Fruit fly (Drosophila melanogaster) whole organism, prepupa: Measurements from ENCODE around the gene bou.

Experiments used
- Blimp-1 ChIP-seq: fragments of 200-800 bp; sonication (Bioruptor generic); optimal IDR thresholded peaks from 3 replicates; lab custom pipeline; 2017; ENCODE audit warnings: missing biosample characterization, missing genetic modification characterization, mild to moderate bottlenecking, moderate library complexity, missing genetic modification reagents
- CG10631 ChIP-seq: fragments of 200-800 bp; sonication (Bioruptor generic); optimal IDR thresholded peaks from 2 replicates; lab custom pipeline; 2016; ENCODE audit warnings: missing biosample characterization, missing genetic modification characterization
- CG10669 ChIP-seq: fragments of 200-800 bp; sonication (Bioruptor generic); optimal IDR thresholded peaks from 3 replicates; lab custom pipeline; 2018; ENCODE audit warnings: missing biosample characterization, mild to moderate bottlenecking, missing genetic modification characterization, moderate library complexity
- CG11902 ChIP-seq: fragments of 200-800 bp; sonication (Bioruptor generic); optimal IDR thresholded peaks from 3 replicates; lab custom pipeline; 2016; ENCODE audit warnings: missing biosample characterization, missing genetic modification characterization
- CG15336 ChIP-seq: fragments of 200-800 bp; sonication (Bioruptor generic); IDR thresholded peaks from 2 replicates; pipeline ENCODE4 v1.3.6; 2022; ENCODE audit warnings: missing biosample characterization, missing genetic modification characterization
- CG16779 ChIP-seq: fragments of 200-800 bp; sonication (Bioruptor generic); optimal IDR thresholded peaks from 3 replicates; lab custom pipeline; 2017; ENCODE audit warnings: missing biosample characterization, mild to moderate bottlenecking, missing genetic modification characterization
- CG3032 ChIP-seq: fragments of 200-800 bp; optimal IDR thresholded peaks from 2 replicates; lab custom pipeline; 2019; ENCODE audit warnings: missing biosample characterization, mild to moderate bottlenecking, missing genetic modification characterization, moderate library complexity
- CG31627 ChIP-seq: fragments of 200-800 bp; sonication (Bioruptor generic); optimal IDR thresholded peaks from 3 replicates; lab custom pipeline; 2016; ENCODE audit warnings: missing biosample characterization, missing genetic modification characterization
- CG32006 ChIP-seq: fragments of 200-800 bp; sonication (Bioruptor generic); optimal IDR thresholded peaks from 3 replicates; lab custom pipeline; 2017; ENCODE audit warnings: missing biosample characterization, mild to moderate bottlenecking, missing genetic modification characterization
- CG34406 ChIP-seq: fragments of 200-800 bp; sonication (Bioruptor generic); optimal IDR thresholded peaks from 3 replicates; lab custom pipeline; 2016; ENCODE audit warnings: missing biosample characterization, missing genetic modification characterization
- CG6163 ChIP-seq: fragments of 200-800 bp; sonication (Bioruptor generic); IDR thresholded peaks from 3 replicates; pipeline ENCODE4 v1.3.6; 2022; ENCODE audit warnings: missing biosample characterization, missing genetic modification characterization
- CG6792 ChIP-seq: fragments of 200-800 bp; sonication (Bioruptor generic); optimal IDR thresholded peaks from 3 replicates; lab custom pipeline; 2016; ENCODE audit warnings: missing biosample characterization, missing genetic modification characterization
- CG6808 ChIP-seq: fragments of 200-800 bp; sonication (Bioruptor generic); optimal IDR thresholded peaks from 3 replicates; lab custom pipeline; 2017; ENCODE audit warnings: missing biosample characterization, missing genetic modification characterization, mild to moderate bottlenecking, moderate library complexity, missing genetic modification reagents
- CG8119 ChIP-seq: fragments of 200-800 bp; sonication (Bioruptor generic); IDR thresholded peaks from 3 replicates; pipeline ENCODE4 v1.3.6; 2022; ENCODE audit warnings: missing biosample characterization, missing genetic modification characterization
- CG8319 ChIP-seq: fragments of 200-800 bp; sonication (Bioruptor generic); optimal IDR thresholded peaks from 3 replicates; lab custom pipeline; 2016; ENCODE audit warnings: missing biosample characterization, missing genetic modification characterization
- CG8632 ChIP-seq: fragments of 200-800 bp; sonication (Bioruptor generic); optimal IDR thresholded peaks from 3 replicates; lab custom pipeline; 2016; ENCODE audit warnings: missing biosample characterization, missing genetic modification characterization
- CG9139 ChIP-seq: fragments of 200-800 bp; sonication (Bioruptor generic); optimal IDR thresholded peaks from 3 replicates; lab custom pipeline; 2017; ENCODE audit warnings: missing biosample characterization, mild to moderate bottlenecking, missing genetic modification characterization
- Eip75B ChIP-seq: fragments of 200-800 bp; sonication (Bioruptor generic); optimal IDR thresholded peaks from 3 replicates; lab custom pipeline; 2016; ENCODE audit warnings: missing biosample characterization, missing genetic modification characterization
- Eip78C ChIP-seq: fragments of 200-800 bp; sonication (Bioruptor generic); peaks from one replicate; lab custom pipeline; 2016; ENCODE audit warnings: missing biosample characterization, missing genetic modification characterization
- Ets21C ChIP-seq: fragments of 200-800 bp; sonication (Bioruptor generic); optimal IDR thresholded peaks from 3 replicates; lab custom pipeline; 2016; ENCODE audit warnings: missing biosample characterization, missing genetic modification characterization
- Gug ChIP-seq: fragments of 200-800 bp; sonication (Bioruptor generic); IDR thresholded peaks from 2 replicates; pipeline ENCODE4 v1.3.6; 2022; ENCODE audit warnings: missing biosample characterization, missing genetic modification characterization
- Hr38 ChIP-seq: sonication (Bioruptor generic); optimal IDR thresholded peaks from 2 replicates; lab custom pipeline; 2016; ENCODE audit warnings: missing biosample characterization, missing genetic modification characterization
- Hr39 ChIP-seq: fragments of 200-800 bp; sonication (Bioruptor generic); optimal IDR thresholded peaks from 2 replicates; lab custom pipeline; 2016; ENCODE audit warnings: missing biosample characterization, missing genetic modification characterization
- Hr4 ChIP-seq: fragments of 200-800 bp; sonication (Bioruptor generic); optimal IDR thresholded peaks from 3 replicates; lab custom pipeline; 2016; ENCODE audit warnings: missing biosample characterization, missing genetic modification characterization
- Lpt ChIP-seq: fragments of 200-800 bp; sonication (Bioruptor generic); optimal IDR thresholded peaks from 3 replicates; lab custom pipeline; 2016; ENCODE audit warnings: missing biosample characterization, missing genetic modification characterization
- Met ChIP-seq: fragments of 200-800 bp; sonication (Bioruptor generic); optimal IDR thresholded peaks from 3 replicates; lab custom pipeline; 2016; ENCODE audit warnings: missing biosample characterization, missing genetic modification characterization
- OdsH ChIP-seq: fragments of 200-800 bp; sonication (Bioruptor generic); optimal IDR thresholded peaks from 3 replicates; lab custom pipeline; 2016; ENCODE audit warnings: missing biosample characterization, missing genetic modification characterization
- Smox ChIP-seq: fragments of 200-800 bp; sonication (Bioruptor generic); optimal IDR thresholded peaks from 3 replicates; lab custom pipeline; 2016; ENCODE audit warnings: missing biosample characterization, missing genetic modification characterization
- Sox102F ChIP-seq: fragments of 200-800 bp; sonication (Bioruptor generic); optimal IDR thresholded peaks from 2 replicates; lab custom pipeline; 2016; ENCODE audit warnings: missing biosample characterization, mild to moderate bottlenecking, missing genetic modification characterization
- Sox14 ChIP-seq: fragments of 200-800 bp; sonication (Bioruptor generic); optimal IDR thresholded peaks from 3 replicates; lab custom pipeline; 2016; ENCODE audit warnings: missing biosample characterization, missing genetic modification characterization
- Sox15 ChIP-seq: fragments of 200-800 bp; sonication (Bioruptor generic); optimal IDR thresholded peaks from 3 replicates; lab custom pipeline; 2016; ENCODE audit warnings: missing biosample characterization, missing genetic modification characterization
- achi ChIP-seq: fragments of 200-800 bp; sonication (Bioruptor generic); optimal IDR thresholded peaks from 3 replicates; lab custom pipeline; 2016; ENCODE audit warnings: missing biosample characterization, missing genetic modification characterization
- acj6 ChIP-seq: fragments of 200-800 bp; sonication (Bioruptor generic); optimal IDR thresholded peaks from 3 replicates; lab custom pipeline; 2016; ENCODE audit warnings: missing biosample characterization, missing genetic modification characterization
- cyc ChIP-seq: fragments of 200-800 bp; sonication (Bioruptor generic); optimal IDR thresholded peaks from 3 replicates; lab custom pipeline; 2016; ENCODE audit warnings: missing biosample characterization, missing genetic modification characterization
- dac ChIP-seq: fragments of 200-800 bp; sonication (Bioruptor generic); optimal IDR thresholded peaks from 2 replicates; lab custom pipeline; 2017; ENCODE audit warnings: missing biosample characterization, mild to moderate bottlenecking, missing genetic modification characterization
- dsx ChIP-seq: fragments of 200-800 bp; optimal IDR thresholded peaks from 3 replicates; lab custom pipeline; 2019; ENCODE audit warnings: missing biosample characterization, mild to moderate bottlenecking, missing genetic modification characterization, moderate library complexity; ENCODE audit not compliant: poor library complexity, severe bottlenecking
- eg ChIP-seq: fragments of 200-800 bp; sonication (Bioruptor generic); IDR thresholded peaks from 3 replicates; pipeline ENCODE4 v1.3.6; 2022; ENCODE audit warnings: missing biosample characterization, missing genetic modification characterization
- esn ChIP-seq: fragments of 200-800 bp; sonication (Bioruptor generic); optimal IDR thresholded peaks from 2 replicates; lab custom pipeline; 2016; ENCODE audit warnings: missing biosample characterization, mild to moderate bottlenecking, missing genetic modification characterization, moderate library complexity
- fd59A ChIP-seq: fragments of 200-800 bp; sonication (Bioruptor generic); optimal IDR thresholded peaks from 2 replicates; lab custom pipeline; 2017; ENCODE audit warnings: missing biosample characterization, mild to moderate bottlenecking, missing genetic modification characterization, missing genetic modification reagents
- fd85E ChIP-seq: fragments of 200-800 bp; sonication (Bioruptor generic); optimal IDR thresholded peaks from 3 replicates; lab custom pipeline; 2016; ENCODE audit warnings: missing biosample characterization, missing genetic modification characterization
- fkh ChIP-seq: fragments of 200-800 bp; sonication (Bioruptor generic); optimal IDR thresholded peaks from 3 replicates; lab custom pipeline; 2017; ENCODE audit warnings: missing biosample characterization, mild to moderate bottlenecking, missing genetic modification characterization, moderate library complexity
- lz ChIP-seq: fragments of 200-800 bp; sonication (Bioruptor generic); optimal IDR thresholded peaks from 3 replicates; lab custom pipeline; 2016; ENCODE audit warnings: missing biosample characterization, missing genetic modification characterization
- pdm3 ChIP-seq: fragments of 200-800 bp; sonication (Bioruptor generic); optimal IDR thresholded peaks from 3 replicates; lab custom pipeline; 2016; ENCODE audit warnings: missing biosample characterization, missing genetic modification characterization
- salr ChIP-seq, 2 experiments: fragments of 200-800 bp; sonication (Bioruptor generic); optimal IDR thresholded peaks; 3 replicates each; lab custom pipeline; 2016 to 2018; ENCODE audit warnings: missing biosample characterization in 2 of 2, missing genetic modification characterization in 2 of 2, mild to moderate bottlenecking in 1 of 2
- spab ChIP-seq: fragments of 200-800 bp; sonication (Bioruptor generic); optimal IDR thresholded peaks from 2 replicates; lab custom pipeline; 2017; ENCODE audit warnings: missing biosample characterization, mild to moderate bottlenecking, missing genetic modification characterization, missing genetic modification reagents
- ss ChIP-seq, 2 experiments: fragments of 200-800 bp; sonication (Bioruptor generic); optimal IDR thresholded peaks; 2 replicates in 1 of 2; 3 replicates in 1 of 2; lab custom pipeline; 2017 to 2018; ENCODE audit warnings: mild to moderate bottlenecking in 2 of 2, missing biosample characterization in 2 of 2, missing genetic modification characterization in 2 of 2, moderate library complexity in 1 of 2
- svp ChIP-seq: fragments of 200-800 bp; sonication (Bioruptor generic); peaks from one replicate; lab custom pipeline; 2016; ENCODE audit warnings: missing biosample characterization, missing genetic modification characterization
- topi ChIP-seq: fragments of 200-800 bp; sonication (Bioruptor generic); optimal IDR thresholded peaks from 3 replicates; lab custom pipeline; 2016; ENCODE audit warnings: missing biosample characterization, missing genetic modification characterization
- vri ChIP-seq: fragments of 200-800 bp; sonication (Bioruptor generic); optimal IDR thresholded peaks from 3 replicates; lab custom pipeline; 2016; ENCODE audit warnings: missing biosample characterization, mild to moderate bottlenecking, missing genetic modification characterization

The bou gene

dm6 chrX:6981470-6981952, 4.8 kb upstream of the bou start (continued):
- TF ChIP-seq CG3032 (tag; lab: Kevin White, UChicago) (no peak), dsx (GFP tag; lab: Kevin White, UChicago) (peak; percentile 17), salr (GFP tag; optimal IDR thresholded peaks at IDR 0.05; lab: Kevin White, UChicago) (no peak), Sox14 (peak; percentile 39), Hr4 (GFP tag; lab: Kevin White, UChicago) (peak; percentile 53), fd59A (no peak), dac (GFP tag; lab: Kevin White, UChicago) (peak; percentile 12), CG9139 (peak; percentile 4), eg (GFP tag; lab: Robert Waterston, UW) (peak; percentile 50; the same call in 2 of the 3 replicates), CG16779 (tag; lab: Kevin White, UChicago) (peak; percentile 32), Hr39 (peak; percentile 26), Eip78C (GFP tag; lab: Kevin White, UChicago) (peak; percentile 71), fkh (no peak), CG6808 (peak; percentile 22), CG8632 (GFP tag; lab: Kevin White, UChicago) (no peak), Gug (peak; percentile 32; the same call in 1 of the 2 replicates), lz (GFP tag; lab: Kevin White, UChicago) (peak; percentile 51), Hr38 (GFP tag; lab: Kevin White, UChicago) (no peak), CG10631 (peak; percentile 33), CG31627 (GFP tag; lab: Kevin White, UChicago) (peak; percentile 13), CG11902 (GFP tag; lab: Kevin White, UChicago) (no peak), CG6792 (no peak), Lpt (no peak)

- peak; percentile 22 for TF ChIP-seq CG3032 (tag; lab: Kevin White, UChicago)
- TF ChIP-seq CG15336, result no peak; the same call in 1 of the 2 replicates
- TF ChIP-seq esn (GFP tag; lab: Kevin White, UChicago), result peak; percentile 64
- peak in 1 of 2 experiments; percentile 9 for TF ChIP-seq ss (GFP tag; optimal IDR thresholded peaks at IDR 0.05; lab: Kevin White, UChicago)
- peak; percentile 52 for TF ChIP-seq pdm3
- TF ChIP-seq Met (GFP tag; lab: Kevin White, UChicago), result peak; percentile 56
- TF ChIP-seq CG34406, result peak; percentile 38
- TF ChIP-seq OdsH, result peak; percentile 31
- TF ChIP-seq Sox102F, result no peak
- no peak for TF ChIP-seq CG8319 (GFP tag; lab: Kevin White, UChicago)
- peak; percentile 44 for TF ChIP-seq CG10669 (GFP tag; lab: Kevin White, UChicago)
- TF ChIP-seq Ets21C (GFP tag; lab: Kevin White, UChicago), result peak; percentile 17
- peak; percentile 3 for TF ChIP-seq Sox15 (GFP tag; lab: Kevin White, UChicago)
- peak; percentile 49 for TF ChIP-seq achi
- TF ChIP-seq CG31627 (GFP tag; lab: Kevin White, UChicago), result peak; percentile 48
- peak; percentile 37 for TF ChIP-seq CG32006 (GFP tag; lab: Kevin White, UChicago)
- peak; percentile 58 for TF ChIP-seq topi (GFP tag; lab: Kevin White, UChicago)
- 0 out of 3 replicates have a peak, but pooled peaks have one; percentile 24 for TF ChIP-seq CG8119 (GFP tag; lab: Robert Waterston, UW)
- peak; percentile 77 for TF ChIP-seq svp
- TF ChIP-seq vri (GFP tag; lab: Kevin White, UChicago), result no peak
- peak; percentile 50 for TF ChIP-seq lz (GFP tag; lab: Kevin White, UChicago)
- TF ChIP-seq Eip75B (GFP tag; lab: Kevin White, UChicago), result peak; percentile 36
- no peak for TF ChIP-seq fd85E
- peak; percentile 36; the same call in 2 of the 3 replicates for TF ChIP-seq CG6163 (GFP tag; lab: Robert Waterston, UW)
- peak; percentile 49 for TF ChIP-seq Hr39
- TF ChIP-seq Hr38 (GFP tag; lab: Kevin White, UChicago), result no peak
- no peak for TF ChIP-seq Hr4 (GFP tag; lab: Kevin White, UChicago)
- no peak for TF ChIP-seq CG6808
- peak; percentile 53 for TF ChIP-seq Sox14
- TF ChIP-seq Smox (GFP tag; lab: Kevin White, UChicago), result peak; percentile 50
- TF ChIP-seq cyc (GFP tag; lab: Kevin White, UChicago), result peak; percentile 23
- TF ChIP-seq Eip78C (GFP tag; lab: Kevin White, UChicago), result peak; percentile 77
- TF ChIP-seq Blimp-1 (GFP tag; lab: Kevin White, UChicago), result no peak
- TF ChIP-seq acj6, result peak; percentile 43
- TF ChIP-seq spab (GFP tag; lab: Kevin White, UChicago), result no peak
- peak; percentile 11 for TF ChIP-seq fd59A
- TF ChIP-seq dsx (GFP tag; lab: Kevin White, UChicago), result peak; percentile 24
- peak; percentile 46 for TF ChIP-seq CG8632 (GFP tag; lab: Kevin White, UChicago)
Observed at dm6 chrX:6982054-6982453, 4.2 kb upstream of the bou start.
